Worm (Caenorhabditis elegans) whole organism, L2 larva: ENCODE data around the gene F08A7.1.

ENCODE experiments used
- F13H6.1 ChIP-seq: sonication (generic microtip); optimal IDR thresholded peaks from 2 replicates; lab custom pipeline; 2016; ENCODE audit warnings: missing genetic modification characterization, missing compliant biosample characterization
- egl-27 ChIP-seq: sonication (generic microtip); optimal IDR thresholded peaks from 3 replicates; lab custom pipeline; 2017; ENCODE audit warnings: missing biosample characterization, missing genetic modification reagents, missing genetic modification characterization
- mab-5 ChIP-seq: fragments of 150-350 bp; optimal IDR thresholded peaks from 2 replicates; lab custom pipeline; 2014; ENCODE audit warnings: missing biosample characterization, missing genetic modification characterization
- mdl-1 ChIP-seq, 2 experiments: fragments of 150-350 bp in 1 of 2; sonication (generic microtip) in 1 of 2; optimal IDR thresholded peaks; 2 replicates each; lab custom pipeline; 2017; ENCODE audit warnings: missing biosample characterization in 2 of 2, missing genetic modification characterization in 2 of 2
- nhr-12 ChIP-seq: fragments of 150-350 bp; optimal IDR thresholded peaks from 2 replicates; lab custom pipeline; 2014; ENCODE audit warnings: missing biosample characterization, missing genetic modification characterization
- nhr-21 ChIP-seq: fragments of 150-350 bp; optimal IDR thresholded peaks from 2 replicates; lab custom pipeline; 2014; ENCODE audit warnings: missing biosample characterization, missing genetic modification characterization

- no peak for TF ChIP-seq mdl-1 (tag; optimal IDR thresholded peaks at IDR 0.05; lab: Kevin White, UChicago)
- TF ChIP-seq egl-27 = no peak
- no peak for TF ChIP-seq F13H6.1 (tag; lab: Kevin White, UChicago)
- no peak for TF ChIP-seq nhr-21 (tag; lab: Kevin White, UChicago)
- TF ChIP-seq nhr-12 (tag; lab: Kevin White, UChicago) = no peak
- TF ChIP-seq mab-5 (tag; lab: Kevin White, UChicago) = no peak
Observed at ce11 chrIV:17450443-17450842, 10.0 kb downstream of the F08A7.1 start, which contains the start of gene F11E6.8.
